Worm (Caenorhabditis elegans) whole organism, mixed stage, embryonic: ENCODE results near the gene Y39A3A.2.

ENCODE experiments used
- blmp-1 ChIP-seq: fragments of 150-350 bp; optimal IDR thresholded peaks from 2 replicates; lab custom pipeline; 2014; ENCODE audit warnings: missing biosample characterization, missing genetic modification characterization
- ceh-83 ChIP-seq: fragments of 200-800 bp; sonication (Bioruptor generic); optimal IDR thresholded peaks from 2 replicates; lab custom pipeline; 2018; ENCODE audit warnings: mild to moderate bottlenecking, missing genetic modification characterization, missing compliant biosample characterization
- ces-1 ChIP-seq: fragments of 150-350 bp; optimal IDR thresholded peaks from 2 replicates; lab custom pipeline; 2014; ENCODE audit warnings: missing biosample characterization, missing genetic modification reagents, missing genetic modification characterization
- cnd-1 ChIP-seq: fragments of 200-800 bp; sonication (Bioruptor generic); optimal IDR thresholded peaks from 2 replicates; lab custom pipeline; 2018; ENCODE audit warnings: mild to moderate bottlenecking, missing genetic modification characterization, missing compliant biosample characterization
- elt-3 ChIP-seq: fragments of 150-350 bp; optimal IDR thresholded peaks from 2 replicates; lab custom pipeline; 2014; ENCODE audit warnings: missing biosample characterization, missing genetic modification characterization
- mep-1 ChIP-seq: fragments of 150-350 bp; optimal IDR thresholded peaks from 2 replicates; lab custom pipeline; 2017; ENCODE audit warnings: missing biosample characterization, missing genetic modification reagents, missing genetic modification characterization, inconsistent platforms
- nhr-12 ChIP-seq: fragments of 150-350 bp; optimal IDR thresholded peaks from 2 replicates; lab custom pipeline; 2014; ENCODE audit warnings: missing biosample characterization, missing genetic modification characterization
- nhr-237 ChIP-seq: fragments of 150-350 bp; optimal IDR thresholded peaks from 2 replicates; lab custom pipeline; 2014; ENCODE audit warnings: missing biosample characterization, missing genetic modification characterization
- unc-120 ChIP-seq: sonication (generic microtip); optimal IDR thresholded peaks from 2 replicates; lab custom pipeline; 2017; ENCODE audit warnings: missing genetic modification characterization, missing compliant biosample characterization; ENCODE audit not compliant: poor library complexity, severe bottlenecking
- unc-39 ChIP-seq: fragments of 150-350 bp; optimal IDR thresholded peaks from 2 replicates; lab custom pipeline; 2014; ENCODE audit warnings: missing biosample characterization, missing genetic modification characterization
- unc-62 ChIP-seq: fragments of 150-350 bp; optimal IDR thresholded peaks from 2 replicates; lab custom pipeline; 2014; ENCODE audit warnings: missing biosample characterization, missing genetic modification reagents, missing genetic modification characterization
- ztf-11 ChIP-seq: fragments of 150-350 bp; optimal IDR thresholded peaks from 2 replicates; lab custom pipeline; 2014; ENCODE audit warnings: missing biosample characterization, missing genetic modification characterization

DNA sequence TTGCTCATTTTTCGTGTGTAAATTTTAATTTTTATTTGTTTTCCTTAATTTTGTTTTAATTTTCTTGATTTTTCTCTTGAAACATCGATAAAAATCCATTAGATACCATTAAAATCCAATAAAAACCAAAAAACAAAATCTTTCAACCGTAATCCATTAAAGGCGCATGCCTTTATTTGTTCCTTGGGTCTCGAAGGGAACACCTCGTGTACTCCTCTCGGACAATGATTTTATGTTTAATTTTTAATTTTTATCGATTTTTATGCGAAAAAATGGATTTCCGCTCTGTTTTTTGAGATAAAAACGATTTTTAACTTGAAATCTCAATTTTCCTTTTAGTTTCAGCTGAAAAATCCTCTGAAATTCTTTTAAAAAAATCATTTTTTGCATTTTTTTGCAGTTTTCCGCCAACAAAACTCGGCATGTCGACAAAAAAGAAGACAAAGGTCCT lies 44.5 kb upstream of the Y39A3A.2 start, which contains the start of gene ppk-2:
- TF ChIP-seq unc-39 (tag; lab: Kevin White, UChicago) (no peak), nhr-12 (tag; lab: Kevin White, UChicago) (no peak), ceh-83 (no peak), blmp-1 (tag; lab: Kevin White, UChicago) (no peak), nhr-237 (tag; lab: Kevin White, UChicago) (no peak), ztf-11 (no peak), mep-1 (tag; lab: Kevin White, UChicago) (no peak), elt-3 (tag; lab: Kevin White, UChicago) (no peak), ces-1 (no peak), unc-62 (GFP tag; lab: Kevin White, UChicago) (no peak), cnd-1 (tag; lab: Kevin White, UChicago) (no peak), unc-120 (tag; lab: Kevin White, UChicago) (no peak)
